Worm (Caenorhabditis elegans): ENCODE measurements around the gene acp-4.

DNA sequence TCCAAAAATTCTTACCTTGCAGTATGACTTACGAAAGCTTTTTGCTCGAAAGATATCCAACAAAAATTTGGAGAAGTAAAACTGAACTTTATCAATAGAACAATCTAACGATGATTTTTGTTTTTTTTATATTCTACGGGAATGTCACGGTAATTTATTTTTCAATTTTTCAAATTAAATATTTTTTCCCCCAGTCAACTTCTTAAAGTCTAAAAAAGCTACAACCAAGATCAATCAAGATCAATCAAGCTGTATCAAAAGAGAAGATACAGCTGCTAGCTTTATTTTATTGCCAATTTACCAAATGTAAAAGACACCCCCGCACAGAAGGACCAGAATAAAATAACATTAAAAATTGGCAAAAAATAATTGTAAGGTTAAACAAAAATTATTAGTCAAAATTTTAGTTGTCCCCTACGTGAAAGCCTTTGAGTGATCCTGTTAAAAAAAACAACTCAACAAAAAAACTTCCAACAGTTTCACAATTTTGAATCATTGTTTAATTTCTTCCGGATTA is 40.5 kb upstream of the acp-4 start, which contains the start of the genes M05D6.1 and M05D6.3:
- TF ChIP-seq snpc-1.3 (tag; optimal IDR thresholded peaks at IDR 0.05; ENCODE audit: insufficient read depth) (no peak), ztf-22 (GFP tag; optimal IDR thresholded peaks at IDR 0.05) (no peak), pbrm-1 (GFP tag; IDR thresholded peaks at IDR 0.05) (no peak), ztf-3 (GFP tag; optimal IDR thresholded peaks at IDR 0.05) (no peak), nfya-1 (tag; optimal IDR thresholded peaks at IDR 0.05; ENCODE audit: borderline replicate concordance, insufficient read depth) (no peak), snpc-4 (GFP tag; optimal IDR thresholded peaks at IDR 0.05) (no peak), snpc-4 (tag; optimal IDR thresholded peaks at IDR 0.05) (no peak), somi-1 (GFP tag; optimal IDR thresholded peaks at IDR 0.05) (no peak), F10E7.11 (tag; optimal IDR thresholded peaks at IDR 0.05) (no peak), pha-4 (tag; optimal IDR thresholded peaks at IDR 0.05) (no peak)
